Worm (Caenorhabditis elegans): Measurements from ENCODE around the gene Y46G5A.20.

Y46G5A.20 gene

ce11 chrII:12805765-12806384 lies 4.9 kb upstream of the Y46G5A.20 start (continued):
- TF ChIP-seq zip-4 (GFP tag; optimal IDR thresholded peaks at IDR 0.05) (no peak), nhr-237 (tag; optimal IDR thresholded peaks at IDR 0.05) (no peak), pax-3 (tag; optimal IDR thresholded peaks at IDR 0.05) (no peak), sox-4 (tag; optimal IDR thresholded peaks at IDR 0.05) (no peak), nhr-12 (tag; optimal IDR thresholded peaks at IDR 0.05) (no peak), mab-9 (GFP tag; IDR thresholded peaks at IDR 0.05) (no peak), sup-37 (GFP tag; optimal IDR thresholded peaks at IDR 0.05) (no peak), skn-1 (tag; optimal IDR thresholded peaks at IDR 0.05) (peak; percentile 16), ceh-82 (tag; optimal IDR thresholded peaks at IDR 0.05) (peak in 2 of 3 experiments; percentile 4 to 30), sptf-1 (tag; optimal IDR thresholded peaks at IDR 0.05) (no peak), unc-86 (tag; optimal IDR thresholded peaks at IDR 0.05) (peak; percentile 60), ets-5 (GFP tag; IDR thresholded peaks at IDR 0.05) (no peak), nhr-90 (tag; optimal IDR thresholded peaks at IDR 0.05; ENCODE audit: poor library complexity) (no peak), Y116A8C.19 (tag; optimal IDR thresholded peaks at IDR 0.05; ENCODE audit: borderline replicate concordance) (no peak), dpl-1 (GFP tag; optimal IDR thresholded peaks at IDR 0.05) (peak in 2 of 3 experiments; percentile 15 to 57), nhr-20 (tag; optimal IDR thresholded peaks at IDR 0.05) (peak; percentile 4), nhr-19 (GFP tag; conservative IDR thresholded peaks at IDR 0.05) (peak; percentile 90), nhr-76 (tag; optimal IDR thresholded peaks at IDR 0.05) (no peak), jun-1 (tag; optimal IDR thresholded peaks at IDR 0.05) (no peak), C04F5.9 (tag; optimal IDR thresholded peaks at IDR 0.05) (no peak), hlh-17 (GFP tag; optimal IDR thresholded peaks at IDR 0.05; ENCODE audit: borderline replicate concordance) (no peak), elt-3 (tag; optimal IDR thresholded peaks at IDR 0.05) (no peak), fos-1 (tag; optimal IDR thresholded peaks at IDR 0.05) (no peak), egl-27 (tag; optimal IDR thresholded peaks at IDR 0.05) (no peak), swsn-7 (tag; optimal IDR thresholded peaks at IDR 0.05) (peak; percentile 41), lin-35 (GFP tag; optimal IDR thresholded peaks at IDR 0.05) (peak in 1 of 2 experiments; percentile 59), ztf-11 (tag; optimal IDR thresholded peaks at IDR 0.05) (peak in 1 of 2 experiments; percentile 2), lin-13 (GFP tag; optimal IDR thresholded peaks at IDR 0.05) (no peak), lin-39 (tag; optimal IDR thresholded peaks at IDR 0.05) (no peak), ceh-8 (GFP tag; optimal IDR thresholded peaks at IDR 0.05) (no peak), snpc-4 (tag; optimal IDR thresholded peaks at IDR 0.05) (no peak), lin-14 (GFP tag; optimal IDR thresholded peaks at IDR 0.05) (peak; percentile 86), efl-3 (GFP tag; optimal IDR thresholded peaks at IDR 0.05) (no peak), nhr-11 (tag; optimal IDR thresholded peaks at IDR 0.05) (no peak), grh-1 (GFP tag; IDR thresholded peaks at IDR 0.05) (no peak), irx-1 (tag; optimal IDR thresholded peaks at IDR 0.05) (no peak), unc-98 (GFP tag; IDR thresholded peaks at IDR 0.05) (no peak), lin-15B (tag; optimal IDR thresholded peaks at IDR 0.05) (peak; percentile 47), unc-130 (tag; optimal IDR thresholded peaks at IDR 0.05) (no peak), nhr-84 (tag; optimal IDR thresholded peaks at IDR 0.05) (no peak), ama-1 (optimal IDR thresholded peaks at IDR 0.05) (no peak), aha-1 (tag; optimal IDR thresholded peaks at IDR 0.05) (no peak), ceh-63 (GFP tag; optimal IDR thresholded peaks at IDR 0.05) (no peak), efl-1 (optimal IDR thresholded peaks at IDR 0.05) (peak; percentile 34 to 36), efl-1 (GFP tag; optimal IDR thresholded peaks at IDR 0.05 in 1 of 2) (peak; percentile 31 to 55), ztf-4 (tag; optimal IDR thresholded peaks at IDR 0.05) (no peak), mef-2 (tag; optimal IDR thresholded peaks at IDR 0.05) (no peak), C16A3.4 (tag; optimal IDR thresholded peaks at IDR 0.05) (no peak), blmp-1 (tag; optimal IDR thresholded peaks at IDR 0.05) (no peak), ceh-88 (GFP tag; IDR thresholded peaks at IDR 0.05) (no peak), nhr-28 (tag; optimal IDR thresholded peaks at IDR 0.05) (no peak), unc-30 (tag; optimal IDR thresholded peaks at IDR 0.05) (no peak), ceh-90 (tag; optimal IDR thresholded peaks at IDR 0.05) (no peak), fkh-10 (GFP tag; optimal IDR thresholded peaks at IDR 0.05) (no peak)
